Worm (Caenorhabditis elegans) whole organism, young adult: Measurements from ENCODE around the gene B0244.10.

Experiments used
- B0035.1 ChIP-seq: sonication (generic microtip); optimal IDR thresholded peaks from 2 replicates; lab custom pipeline; 2016; ENCODE audit warnings: missing genetic modification characterization, mild to moderate bottlenecking, missing compliant biosample characterization, missing genotype, missing genetic modification reagents
- B0336.3 ChIP-seq: fragments of 200-800 bp; sonication (Bioruptor generic); IDR thresholded peaks from 2 replicates; pipeline ENCODE4 v1.3.6; 2022; ENCODE audit warnings: missing genetic modification characterization, missing compliant biosample characterization
- C06A6.2 ChIP-seq: fragments of 200-800 bp; sonication (Bioruptor generic); conservative IDR thresholded peaks from 2 replicates; pipeline ENCODE4 v1.3.6; 2022; ENCODE audit warnings: missing genetic modification characterization, missing compliant biosample characterization
- F33H1.4 ChIP-seq: fragments of 200-800 bp; sonication (Bioruptor generic); IDR thresholded peaks from 2 replicates; pipeline ENCODE4 v1.3.6; 2022; ENCODE audit warnings: missing genetic modification reagents, missing genetic modification characterization, missing compliant biosample characterization
- F57A8.1 ChIP-seq: fragments of 200-800 bp; sonication (Bioruptor generic); optimal IDR thresholded peaks from 2 replicates; lab custom pipeline; 2018; ENCODE audit warnings: mild to moderate bottlenecking, missing genetic modification characterization, moderate library complexity, missing compliant biosample characterization
- Y53F4B.3 ChIP-seq: fragments of 200-800 bp; sonication (Bioruptor generic); IDR thresholded peaks from 2 replicates; pipeline ENCODE4 v1.3.6; 2022; ENCODE audit warnings: missing genetic modification reagents, missing genetic modification characterization, missing compliant biosample characterization
- Y67H2A.10 ChIP-seq: fragments of 200-800 bp; sonication (Bioruptor generic); conservative IDR thresholded peaks from 2 replicates; pipeline ENCODE4 v1.3.6; 2022; ENCODE audit warnings: missing genetic modification reagents, missing genetic modification characterization, missing compliant biosample characterization
- attf-3 ChIP-seq: fragments of 200-800 bp; sonication (Bioruptor generic); conservative IDR thresholded peaks from 2 replicates; pipeline ENCODE4 v1.3.6; 2022; ENCODE audit warnings: missing genetic modification reagents, missing genetic modification characterization, missing compliant biosample characterization
- attf-6 ChIP-seq: fragments of 200-800 bp; sonication (Bioruptor generic); IDR thresholded peaks from 2 replicates; pipeline ENCODE4 v1.3.6; 2022; ENCODE audit warnings: missing genetic modification reagents, missing genetic modification characterization, missing compliant biosample characterization
- ccch-3 ChIP-seq: fragments of 200-800 bp; sonication (Bioruptor generic); optimal IDR thresholded peaks from 2 replicates; lab custom pipeline; 2018; ENCODE audit warnings: mild to moderate bottlenecking, missing genetic modification characterization, missing compliant biosample characterization
- cebp-1 ChIP-seq, 2 experiments: fragments of 200-800 bp in 1 of 2; sonication (Bioruptor generic) in 1 of 2; sonication (generic microtip) in 1 of 2; IDR thresholded peaks in 1 of 2; optimal IDR thresholded peaks in 1 of 2; 2 replicates each; pipeline versions ENCODE4 v1.3.6 to Lab custom; 2017 to 2022; ENCODE audit warnings: missing compliant biosample characterization in 2 of 2, missing genetic modification characterization in 2 of 2, mild to moderate bottlenecking in 1 of 2, missing genetic modification reagents in 1 of 2, moderate library complexity in 1 of 2
- ceh-27 ChIP-seq: fragments of 200-800 bp; sonication (Bioruptor generic); optimal IDR thresholded peaks from 2 replicates; lab custom pipeline; 2018; ENCODE audit warnings: mild to moderate bottlenecking, missing genetic modification characterization, moderate library complexity, missing compliant biosample characterization
- ceh-40 ChIP-seq: fragments of 200-800 bp; sonication (Bioruptor generic); IDR thresholded peaks from 2 replicates; pipeline ENCODE4 v1.3.6; 2022; ENCODE audit warnings: missing genetic modification characterization, missing compliant biosample characterization
- die-1 ChIP-seq: sonication (generic microtip); optimal IDR thresholded peaks from 2 replicates; lab custom pipeline; 2016; ENCODE audit warnings: missing genotype, mild to moderate bottlenecking, missing genetic modification characterization, missing compliant biosample characterization
- dox-1 ChIP-seq: fragments of 200-800 bp; sonication (Bioruptor generic); IDR thresholded peaks from 2 replicates; pipeline ENCODE4 v1.3.6; 2022; ENCODE audit warnings: missing genetic modification reagents, missing genetic modification characterization, missing compliant biosample characterization
- dpl-1 ChIP-seq: fragments of 150-350 bp; optimal IDR thresholded peaks from 2 replicates; lab custom pipeline; 2014; ENCODE audit warnings: missing biosample characterization, missing genetic modification reagents, missing genetic modification characterization
- egl-44 ChIP-seq: fragments of 200-800 bp; sonication (Bioruptor generic); IDR thresholded peaks from 2 replicates; pipeline ENCODE4 v1.3.6; 2022; ENCODE audit warnings: missing genetic modification reagents, missing genetic modification characterization, missing compliant biosample characterization
- ekl-4 ChIP-seq: fragments of 200-800 bp; sonication (Bioruptor generic); IDR thresholded peaks from 2 replicates; pipeline ENCODE4 v1.3.6; 2022; ENCODE audit warnings: missing genetic modification reagents, missing genetic modification characterization, missing compliant biosample characterization
- gei-17 ChIP-seq: fragments of 200-800 bp; sonication (Bioruptor generic); optimal IDR thresholded peaks from 2 replicates; lab custom pipeline; 2018; ENCODE audit warnings: mild to moderate bottlenecking, missing genetic modification characterization, missing compliant biosample characterization
- him-1 ChIP-seq: sonication (generic microtip); optimal IDR thresholded peaks from 2 replicates; lab custom pipeline; 2016; ENCODE audit warnings: missing genotype, missing genetic modification reagents, missing genetic modification characterization, missing compliant biosample characterization
- hlh-12 ChIP-seq: sonication (generic microtip); optimal IDR thresholded peaks from 2 replicates; lab custom pipeline; 2016; ENCODE audit warnings: missing genetic modification characterization, missing compliant biosample characterization
- hlh-26 ChIP-seq: fragments of 200-800 bp; sonication (Bioruptor generic); conservative IDR thresholded peaks from 2 replicates; pipeline ENCODE4 v1.3.6; 2022; ENCODE audit warnings: missing genetic modification reagents, missing genetic modification characterization, missing compliant biosample characterization
- hsf-1 ChIP-seq: fragments of 200-800 bp; sonication (Bioruptor generic); IDR thresholded peaks from 2 replicates; pipeline ENCODE4 v1.3.6; 2022; ENCODE audit warnings: missing genetic modification reagents, missing genetic modification characterization, missing compliant biosample characterization
- let-526 ChIP-seq: fragments of 200-800 bp; sonication (Bioruptor generic); IDR thresholded peaks from 2 replicates; pipeline ENCODE4 v1.3.6; 2022; ENCODE audit warnings: missing genetic modification reagents, missing genetic modification characterization, missing compliant biosample characterization
- lin-26 ChIP-seq: fragments of 200-800 bp; sonication (Bioruptor generic); IDR thresholded peaks from 2 replicates; pipeline ENCODE4 v1.3.6; 2022; ENCODE audit warnings: missing genetic modification reagents, missing genetic modification characterization, missing compliant biosample characterization
- lin-35 ChIP-seq, 3 experiments: fragments of 150-350 bp in 2 of 3; sonication (generic microtip) in 1 of 3; optimal IDR thresholded peaks; 2 replicates each; lab custom pipeline; 2014 to 2018; ENCODE audit warnings: missing biosample characterization in 3 of 3, missing genetic modification characterization in 3 of 3, missing genetic modification reagents in 3 of 3
- lin-54 ChIP-seq: fragments of 200-800 bp; sonication (Bioruptor generic); optimal IDR thresholded peaks from 2 replicates; lab custom pipeline; 2018; ENCODE audit warnings: mild to moderate bottlenecking, missing genetic modification characterization, missing compliant biosample characterization
- lsl-1 ChIP-seq: fragments of 200-800 bp; sonication (Bioruptor generic); optimal IDR thresholded peaks from 2 replicates; lab custom pipeline; 2018; ENCODE audit warnings: mild to moderate bottlenecking, missing genetic modification characterization, moderate library complexity, missing compliant biosample characterization
- madf-3 ChIP-seq: fragments of 200-800 bp; sonication (Bioruptor generic); IDR thresholded peaks from 2 replicates; pipeline ENCODE4 v1.3.6; 2022; ENCODE audit warnings: missing genetic modification reagents, missing genetic modification characterization, missing compliant biosample characterization
- madf-6 ChIP-seq: fragments of 200-800 bp; sonication (Bioruptor generic); IDR thresholded peaks from 2 replicates; pipeline ENCODE4 v1.3.6; 2022; ENCODE audit warnings: missing genetic modification reagents, missing genetic modification characterization, missing compliant biosample characterization
- mcd-1 ChIP-seq: fragments of 200-800 bp; sonication (Bioruptor generic); IDR thresholded peaks from 2 replicates; pipeline ENCODE4 v1.3.6; 2022; ENCODE audit warnings: missing genetic modification reagents, missing genetic modification characterization, missing compliant biosample characterization
- mel-28 ChIP-seq: sonication (generic microtip); optimal IDR thresholded peaks from 2 replicates; lab custom pipeline; 2016; ENCODE audit warnings: borderline replicate concordance, mild to moderate bottlenecking, missing genetic modification characterization, missing compliant biosample characterization
- nhr-80 ChIP-seq: sonication (generic microtip); optimal IDR thresholded peaks from 2 replicates; lab custom pipeline; 2016; ENCODE audit warnings: missing genetic modification characterization, missing compliant biosample characterization
- pbrm-1 ChIP-seq: fragments of 200-800 bp; sonication (Bioruptor generic); IDR thresholded peaks from 2 replicates; pipeline ENCODE4 v1.3.6; 2022; ENCODE audit warnings: missing genetic modification reagents, missing genetic modification characterization, missing compliant biosample characterization
- rpc-1 ChIP-seq, 2 experiments: fragments of 150-350 bp in 1 of 2; sonication (generic microtip) in 1 of 2; optimal IDR thresholded peaks; 2 replicates each; lab custom pipeline; 2014 to 2018; ENCODE audit warnings: missing biosample characterization in 1 of 2, missing genetic modification characterization in 1 of 2, missing genetic modification reagents in 1 of 2, missing genotype in 1 of 2
- sdz-38 ChIP-seq: sonication (generic microtip); optimal IDR thresholded peaks from 2 replicates; lab custom pipeline; 2016; ENCODE audit warnings: missing genotype, missing genetic modification characterization, missing compliant biosample characterization
- snpc-1.3 ChIP-seq: sonication (generic microtip); optimal IDR thresholded peaks from 2 replicates; lab custom pipeline; 2017; ENCODE audit warnings: missing genetic modification characterization, mild to moderate bottlenecking, missing compliant biosample characterization, antibody characterized with exemption, moderate library complexity, missing genotype, missing genetic modification reagents; ENCODE audit not compliant: insufficient read depth
- snpc-3.4 ChIP-seq: sonication (generic microtip); optimal IDR thresholded peaks from 2 replicates; lab custom pipeline; 2017; ENCODE audit warnings: missing genetic modification characterization, mild to moderate bottlenecking, missing compliant biosample characterization, antibody characterized with exemption, moderate library complexity, missing genotype, missing genetic modification reagents
- sptf-2 ChIP-seq: fragments of 200-800 bp; sonication (Bioruptor generic); optimal IDR thresholded peaks from 2 replicates; lab custom pipeline; 2018; ENCODE audit warnings: mild to moderate bottlenecking, missing genetic modification characterization, missing compliant biosample characterization
- tbp1 ChIP-seq: fragments of 200-800 bp; sonication (Bioruptor generic); optimal IDR thresholded peaks from 2 replicates; lab custom pipeline; 2018; ENCODE audit warnings: mild to moderate bottlenecking, missing genetic modification characterization, missing compliant biosample characterization
- tlf-1 ChIP-seq: fragments of 200-800 bp; sonication (Bioruptor generic); optimal IDR thresholded peaks from 2 replicates; lab custom pipeline; 2018; ENCODE audit warnings: mild to moderate bottlenecking, missing genetic modification characterization, missing compliant biosample characterization
- zim-3 ChIP-seq: sonication (generic microtip); optimal IDR thresholded peaks from 2 replicates; lab custom pipeline; 2017; ENCODE audit warnings: mild to moderate bottlenecking, missing genetic modification characterization, moderate library complexity, missing compliant biosample characterization
- ztf-18 ChIP-seq: sonication (generic microtip); optimal IDR thresholded peaks from 2 replicates; lab custom pipeline; 2016; ENCODE audit warnings: missing genotype, mild to moderate bottlenecking, missing genetic modification characterization, missing compliant biosample characterization
- ztf-22 ChIP-seq: fragments of 200-800 bp; sonication (Bioruptor generic); optimal IDR thresholded peaks from 2 replicates; lab custom pipeline; 2018; ENCODE audit warnings: mild to moderate bottlenecking, missing genetic modification characterization, moderate library complexity, missing compliant biosample characterization
- ztf-26 ChIP-seq: sonication (generic microtip); optimal IDR thresholded peaks from 2 replicates; lab custom pipeline; 2017; ENCODE audit warnings: missing genetic modification characterization, missing compliant biosample characterization
- ztf-28 ChIP-seq: fragments of 200-800 bp; sonication (Bioruptor generic); IDR thresholded peaks from 2 replicates; pipeline ENCODE4 v1.3.6; 2022; ENCODE audit warnings: missing genetic modification reagents, missing genetic modification characterization, missing compliant biosample characterization

B0244.10 gene

DNA sequence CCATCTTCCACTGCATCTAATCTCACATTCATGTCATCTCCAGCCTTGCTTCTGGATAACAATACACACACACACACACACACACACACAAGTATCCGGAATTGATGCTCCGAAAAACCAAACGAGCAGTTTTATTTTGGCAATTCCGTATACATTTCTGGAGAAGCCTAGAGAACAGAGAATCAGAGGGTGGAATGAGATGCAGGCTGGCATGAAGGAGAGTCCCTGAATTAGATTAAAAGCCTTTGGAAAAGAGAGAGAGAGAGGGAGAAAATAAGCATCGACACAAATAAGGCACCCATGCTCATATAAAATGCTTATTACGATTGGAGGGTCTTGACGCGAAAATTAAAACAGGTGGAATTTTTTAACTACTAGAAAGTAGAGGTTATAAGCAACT lies 25.8 kb downstream of the B0244.10 start:
- no peak for TF ChIP-seq hsf-1 (GFP tag; lab: Robert Waterston, UW)
- TF ChIP-seq zim-3 (tag; lab: Kevin White, UChicago) = no peak
- TF ChIP-seq madf-3 = no peak
- TF ChIP-seq ztf-28 = no peak
- TF ChIP-seq C06A6.2 = no peak

DNA sequence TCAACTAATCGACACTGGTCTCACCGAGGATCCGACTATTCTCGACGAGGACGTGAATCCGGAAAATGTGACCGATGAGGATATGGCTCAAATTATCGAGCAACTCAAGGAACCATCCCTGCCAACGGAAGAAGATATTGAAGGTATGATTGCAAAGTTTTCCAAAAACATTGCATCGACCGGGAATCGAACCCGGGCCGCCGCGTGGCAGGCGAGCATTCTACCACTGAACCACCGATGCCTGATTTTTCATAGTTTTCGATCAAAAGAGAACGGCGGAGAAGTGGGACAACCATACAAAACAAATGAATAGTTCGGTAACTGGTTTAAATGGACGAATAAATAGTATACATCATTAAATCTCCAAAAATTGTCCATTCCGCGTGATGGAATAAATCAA lies 26.9 kb downstream of the B0244.10 start:
- TF ChIP-seq lin-26 (GFP tag; lab: Robert Waterston, UW) (peak; percentile 92), lin-54 (GFP tag; lab: Kevin White, UChicago) (peak; percentile 50), egl-44 (GFP tag; lab: Robert Waterston, UW) (no peak; the same call in 1 of the 2 replicates), sdz-38 (tag; lab: Kevin White, UChicago) (no peak), ceh-27 (no peak), cebp-1 (GFP tag; IDR thresholded peaks at IDR 0.05; lab: Robert Waterston, UW) (no peak), cebp-1 (tag; optimal IDR thresholded peaks at IDR 0.05; lab: Kevin White, UChicago) (peak; percentile 31), rpc-1 (optimal IDR thresholded peaks at IDR 0.05; lab: Kevin White, UChicago) (peak; percentile 77), rpc-1 (tag; optimal IDR thresholded peaks at IDR 0.05; lab: Kevin White, UChicago) (peak; percentile 87), let-526 (GFP tag; lab: Robert Waterston, UW) (no peak), nhr-80 (tag; lab: Kevin White, UChicago) (peak; percentile 17), Y53F4B.3 (GFP tag; lab: Robert Waterston, UW) (no peak), hlh-26 (GFP tag; lab: Robert Waterston, UW) (no peak), B0035.1 (tag; lab: Kevin White, UChicago) (no peak), lsl-1 (GFP tag; lab: Kevin White, UChicago) (peak; percentile 51), dpl-1 (GFP tag; lab: Kevin White, UChicago) (no peak), mcd-1 (0 out of 2 replicates have a peak, but pooled peaks have one; percentile 22), attf-3 (0 out of 2 replicates have a peak, but pooled peaks have one; percentile 24), attf-6 (GFP tag; lab: Robert Waterston, UW) (no peak), F33H1.4 (GFP tag; lab: Robert Waterston, UW) (peak; percentile 42), die-1 (tag; lab: Kevin White, UChicago) (peak; percentile 58), dox-1 (GFP tag; lab: Robert Waterston, UW) (peak; percentile 55), tbp1 (GFP tag; lab: Kevin White, UChicago) (peak; percentile 90), C06A6.2 (no peak; the same call in 1 of the 2 replicates), ekl-4 (no peak), mel-28 (tag; lab: Kevin White, UChicago) (no peak), him-1 (tag; lab: Kevin White, UChicago) (peak; percentile 78), lin-35 (GFP tag; optimal IDR thresholded peaks at IDR 0.05; lab: Kevin White, UChicago) (no peak), pbrm-1 (GFP tag; lab: Robert Waterston, UW) (0 out of 2 replicates have a peak, but pooled peaks have one; percentile 45), madf-6 (GFP tag; lab: Robert Waterston, UW) (peak; percentile 61), Y67H2A.10 (no peak), ztf-18 (tag; lab: Kevin White, UChicago) (peak; percentile 70), B0336.3 (GFP tag; lab: Robert Waterston, UW) (0 out of 2 replicates have a peak, but pooled peaks have one; percentile 49), tlf-1 (GFP tag; lab: Kevin White, UChicago) (no peak), ztf-26 (no peak), F57A8.1 (GFP tag; lab: Kevin White, UChicago) (no peak), ceh-40 (GFP tag; lab: Robert Waterston, UW) (0 out of 2 replicates have a peak, but pooled peaks have one; percentile 50), snpc-3.4 (tag; lab: Kevin White, UChicago) (peak; percentile 64), snpc-1.3 (tag; lab: Kevin White, UChicago) (peak; percentile 75), ccch-3 (GFP tag; lab: Kevin White, UChicago) (no peak), sptf-2 (no peak), gei-17 (GFP tag; lab: Kevin White, UChicago) (no peak), ztf-22 (GFP tag; lab: Kevin White, UChicago) (no peak), hsf-1 (GFP tag; lab: Robert Waterston, UW) (no peak), hlh-12 (tag; lab: Kevin White, UChicago) (no peak)
